Worm (Caenorhabditis elegans): Measurements from ENCODE around the gene suca-1.

The suca-1 gene

ce11 chrX:10900952-10901351 is 1.0 kb upstream of the suca-1 start (continued):
- TF ChIP-seq nhr-77 (tag; optimal IDR thresholded peaks at IDR 0.05) = no peak
- no peak for TF ChIP-seq dmd-4 (tag; optimal IDR thresholded peaks at IDR 0.05)
- peak; percentile 45 for TF ChIP-seq fos-1 (tag; optimal IDR thresholded peaks at IDR 0.05)
- TF ChIP-seq mdl-1 (tag; optimal IDR thresholded peaks at IDR 0.05) = peak; percentile 15 to 70
- no peak for TF ChIP-seq ceh-16 (tag; optimal IDR thresholded peaks at IDR 0.05)
- TF ChIP-seq ama-1 (optimal IDR thresholded peaks at IDR 0.05) = no peak
- TF ChIP-seq unc-62 (GFP tag; optimal IDR thresholded peaks at IDR 0.05) = no peak
- peak; percentile 88 for TF ChIP-seq sma-9 (GFP tag; optimal IDR thresholded peaks at IDR 0.05)
- no peak for TF ChIP-seq sma-9 (tag; optimal IDR thresholded peaks at IDR 0.05)
- TF ChIP-seq ztf-11 (tag; optimal IDR thresholded peaks at IDR 0.05) = no peak
- peak; percentile 15 for TF ChIP-seq blmp-1 (tag; optimal IDR thresholded peaks at IDR 0.05; ENCODE audit: insufficient read depth)
- no peak for TF ChIP-seq elt-3 (tag; optimal IDR thresholded peaks at IDR 0.05)
- no peak for TF ChIP-seq alr-1 (tag; optimal IDR thresholded peaks at IDR 0.05)
- no peak for TF ChIP-seq ZK546.5 (tag; optimal IDR thresholded peaks at IDR 0.05)
- peak; percentile 31 for TF ChIP-seq lin-13 (GFP tag; optimal IDR thresholded peaks at IDR 0.05)
- no peak for TF ChIP-seq ztf-1 (GFP tag; conservative IDR thresholded peaks at IDR 0.05)
- TF ChIP-seq ceh-82 (tag; optimal IDR thresholded peaks at IDR 0.05) = no peak
- no peak for TF ChIP-seq aly-2 (tag; optimal IDR thresholded peaks at IDR 0.05)
- TF ChIP-seq F13H6.1 (tag; optimal IDR thresholded peaks at IDR 0.05) = peak; percentile 80

ce11 chrX:10896498-10896897 is 3.4 kb downstream of the suca-1 start, which contains the start of gene haly-1:
TSS of gene haly-1 (minus strand) at chrX:10896598.
- TF ChIP-seq crh-2 (tag; optimal IDR thresholded peaks at IDR 0.05) = no peak
- no peak for TF ChIP-seq snpc-4 (tag; optimal IDR thresholded peaks at IDR 0.05)
- no peak for TF ChIP-seq blmp-1 (tag; optimal IDR thresholded peaks at IDR 0.05; ENCODE audit: insufficient read depth)
- no peak for TF ChIP-seq F13H6.1 (tag; optimal IDR thresholded peaks at IDR 0.05)
- TF ChIP-seq mab-5 (tag; optimal IDR thresholded peaks at IDR 0.05) = no peak

- TF ChIP-seq elt-3 (tag; optimal IDR thresholded peaks at IDR 0.05) (no peak), F13H6.1 (tag; optimal IDR thresholded peaks at IDR 0.05) (no peak), ceh-82 (tag; optimal IDR thresholded peaks at IDR 0.05) (no peak), gmeb-1 (tag; optimal IDR thresholded peaks at IDR 0.05) (no peak), nhr-21 (tag; optimal IDR thresholded peaks at IDR 0.05) (no peak), snpc-4 (tag; optimal IDR thresholded peaks at IDR 0.05) (no peak), egl-27 (tag; optimal IDR thresholded peaks at IDR 0.05) (no peak), mdl-1 (tag; optimal IDR thresholded peaks at IDR 0.05) (no peak), aly-2 (tag; optimal IDR thresholded peaks at IDR 0.05) (no peak), unc-39 (tag; optimal IDR thresholded peaks at IDR 0.05) (no peak), mab-5 (tag; optimal IDR thresholded peaks at IDR 0.05) (no peak), sma-3 (GFP tag; optimal IDR thresholded peaks at IDR 0.05) (no peak), ztf-4 (tag; optimal IDR thresholded peaks at IDR 0.05) (no peak), alr-1 (tag; optimal IDR thresholded peaks at IDR 0.05) (no peak), nhr-11 (tag; optimal IDR thresholded peaks at IDR 0.05) (no peak), ztf-1 (GFP tag; conservative IDR thresholded peaks at IDR 0.05) (no peak), unc-55 (GFP tag; optimal IDR thresholded peaks at IDR 0.05) (no peak), Y55F3AM.14 (GFP tag; optimal IDR thresholded peaks at IDR 0.05) (no peak)
Measured at ce11 chrX:10891890-10892289, 8.0 kb downstream of the suca-1 start, which contains the start of gene F47B10.3. TSS of gene F47B10.3 (plus strand) at chrX:10892190.

ce11 chrX:10890965-10891364 is 8.9 kb downstream of the suca-1 start, which contains the start of gene F47B10.4:
TSS of gene F47B10.4 (plus strand) at chrX:10891265.
- TF ChIP-seq ceh-16 (tag; optimal IDR thresholded peaks at IDR 0.05) (no peak), lsy-2 (tag; optimal IDR thresholded peaks at IDR 0.05) (no peak), ztf-1 (GFP tag; conservative IDR thresholded peaks at IDR 0.05) (no peak), crh-2 (tag; optimal IDR thresholded peaks at IDR 0.05) (no peak), fos-1 (tag; optimal IDR thresholded peaks at IDR 0.05) (no peak), sma-3 (GFP tag; optimal IDR thresholded peaks at IDR 0.05) (no peak), C34F6.9 (tag; optimal IDR thresholded peaks at IDR 0.05) (no peak), dmd-4 (tag; optimal IDR thresholded peaks at IDR 0.05) (no peak), peb-1 (tag; optimal IDR thresholded peaks at IDR 0.05) (no peak), nhr-25 (tag; optimal IDR thresholded peaks at IDR 0.05) (no peak), aly-2 (tag; optimal IDR thresholded peaks at IDR 0.05) (no peak), unc-55 (GFP tag; optimal IDR thresholded peaks at IDR 0.05) (no peak), lin-13 (GFP tag; optimal IDR thresholded peaks at IDR 0.05) (no peak), nhr-237 (tag; optimal IDR thresholded peaks at IDR 0.05) (no peak), alr-1 (tag; optimal IDR thresholded peaks at IDR 0.05) (no peak), ama-1 (optimal IDR thresholded peaks at IDR 0.05) (no peak), blmp-1 (tag; optimal IDR thresholded peaks at IDR 0.05; ENCODE audit: insufficient read depth) (no peak)
